Worm (Caenorhabditis elegans) whole organism, L4 larva: ENCODE data around the gene slc-25A18.2.
A peak's percentile ranks its signal among the peaks of the same experiment; 100 is the strongest.

Experiments used
- aha-1 ChIP-seq: fragments of 150-350 bp; peaks from one replicate; lab custom pipeline; 2014; ENCODE audit warnings: missing biosample characterization, missing genetic modification characterization
- aly-2 ChIP-seq: sonication (generic microtip); optimal IDR thresholded peaks from 2 replicates; lab custom pipeline; 2018; ENCODE audit warnings: missing biosample characterization, missing genetic modification characterization
- ceh-20 ChIP-seq: fragments of 200-800 bp; sonication (Bioruptor generic); IDR thresholded peaks from 2 replicates; pipeline ENCODE4 v1.3.6; 2022; ENCODE audit warnings: missing genetic modification reagents, missing genetic modification characterization, missing compliant biosample characterization
- ceh-28 ChIP-seq: fragments of 150-350 bp; optimal IDR thresholded peaks from 2 replicates; lab custom pipeline; 2014; ENCODE audit warnings: missing biosample characterization, missing genetic modification reagents, missing genetic modification characterization
- ceh-44 ChIP-seq: fragments of 200-800 bp; sonication (Bioruptor generic); IDR thresholded peaks from 2 replicates; pipeline ENCODE4 v1.3.6; 2022; ENCODE audit warnings: missing genetic modification reagents, missing genetic modification characterization, missing compliant biosample characterization
- ceh-82 ChIP-seq: sonication (generic microtip); optimal IDR thresholded peaks from 2 replicates; lab custom pipeline; 2017; ENCODE audit warnings: missing biosample characterization, missing genetic modification characterization
- daf-12 ChIP-seq: fragments of 150-350 bp; optimal IDR thresholded peaks from 2 replicates; lab custom pipeline; 2014; ENCODE audit warnings: missing biosample characterization, missing genetic modification reagents, missing genetic modification characterization
- daf-16 ChIP-seq, 3 experiments: sonication (generic microtip); optimal IDR thresholded peaks; 2 replicates each; lab custom pipeline; 2016 to 2017; ENCODE audit warnings: missing genetic modification characterization in 3 of 3, missing genetic modification reagents in 3 of 3, mild to moderate bottlenecking in 2 of 3, missing compliant biosample characterization in 2 of 3, missing biosample characterization in 1 of 3, moderate library complexity in 1 of 3
- dmd-8 ChIP-seq: fragments of 200-800 bp; sonication (Bioruptor generic); IDR thresholded peaks from 2 replicates; pipeline ENCODE4 v1.3.6; 2022; ENCODE audit warnings: missing genetic modification characterization, missing compliant biosample characterization
- dpl-1 ChIP-seq: fragments of 150-350 bp; optimal IDR thresholded peaks from 2 replicates; lab custom pipeline; 2014; ENCODE audit warnings: missing biosample characterization, missing genetic modification reagents, missing genetic modification characterization
- duxl-1 ChIP-seq: sonication (generic microtip); optimal IDR thresholded peaks from 2 replicates; lab custom pipeline; 2016; ENCODE audit warnings: mild to moderate bottlenecking, missing genetic modification characterization, moderate library complexity, missing compliant biosample characterization; ENCODE audit not compliant: poor library complexity
- egl-43 ChIP-seq: fragments of 200-800 bp; sonication (Bioruptor generic); IDR thresholded peaks from 2 replicates; pipeline ENCODE4 v1.3.6; 2022; ENCODE audit warnings: missing genetic modification reagents, missing genetic modification characterization, missing compliant biosample characterization
- fos-1 ChIP-seq: fragments of 150-350 bp; optimal IDR thresholded peaks from 2 replicates; lab custom pipeline; 2014; ENCODE audit warnings: missing biosample characterization, missing genetic modification characterization
- hif-1 ChIP-seq, 2 experiments: sonication (generic microtip); optimal IDR thresholded peaks; 2 replicates each; lab custom pipeline; 2016 to 2017; ENCODE audit warnings: missing compliant biosample characterization in 2 of 2, missing genetic modification characterization in 2 of 2, missing genetic modification reagents in 2 of 2, missing genotype in 2 of 2, mild to moderate bottlenecking in 1 of 2
- lin-15B ChIP-seq: fragments of 150-350 bp; sonication (generic microtip); optimal IDR thresholded peaks from 3 replicates; lab custom pipeline; 2014; ENCODE audit warnings: missing biosample characterization, missing genetic modification characterization
- lin-38 ChIP-seq: fragments of 200-800 bp; sonication (Bioruptor generic); IDR thresholded peaks from 2 replicates; pipeline ENCODE4 v1.3.6; 2022; ENCODE audit warnings: missing genetic modification reagents, missing genetic modification characterization, missing compliant biosample characterization
- madf-5 ChIP-seq, 2 experiments: fragments of 200-800 bp; sonication (Bioruptor generic); IDR thresholded peaks; 2 replicates each; pipeline ENCODE4 v1.3.6; 2022; ENCODE audit warnings: missing compliant biosample characterization in 2 of 2, missing genetic modification characterization in 2 of 2
- mdt-29 ChIP-seq: fragments of 200-800 bp; sonication (Bioruptor generic); IDR thresholded peaks from 2 replicates; pipeline ENCODE4 v1.3.6; 2022; ENCODE audit warnings: missing genetic modification reagents, missing genetic modification characterization, missing compliant biosample characterization
- mes-2 ChIP-seq: sonication (generic microtip); optimal IDR thresholded peaks from 2 replicates; lab custom pipeline; 2016; ENCODE audit warnings: missing genotype, mild to moderate bottlenecking, missing genetic modification characterization, missing compliant biosample characterization; ENCODE audit not compliant: poor library complexity, severe bottlenecking
- nhr-11 ChIP-seq: fragments of 150-350 bp; optimal IDR thresholded peaks from 2 replicates; lab custom pipeline; 2014; ENCODE audit warnings: missing biosample characterization, missing genetic modification characterization
- nhr-237 ChIP-seq: sonication (generic microtip); optimal IDR thresholded peaks from 2 replicates; lab custom pipeline; 2017; ENCODE audit warnings: missing biosample characterization, missing genetic modification characterization
- nhr-25 ChIP-seq: sonication (generic microtip); optimal IDR thresholded peaks from 2 replicates; lab custom pipeline; 2017; ENCODE audit warnings: missing genetic modification characterization, mild to moderate bottlenecking, missing compliant biosample characterization, antibody characterized with exemption, moderate library complexity, borderline replicate concordance; ENCODE audit not compliant: insufficient read depth
- nhr-48 ChIP-seq: sonication (generic microtip); optimal IDR thresholded peaks from 2 replicates; lab custom pipeline; 2016; ENCODE audit warnings: mild to moderate bottlenecking, missing genetic modification characterization, missing compliant biosample characterization
- nhr-6 ChIP-seq: fragments of 150-350 bp; optimal IDR thresholded peaks from 2 replicates; lab custom pipeline; 2014; ENCODE audit warnings: missing biosample characterization, missing genetic modification characterization
- nhr-76 ChIP-seq: fragments of 150-350 bp; optimal IDR thresholded peaks from 2 replicates; lab custom pipeline; 2014; ENCODE audit warnings: missing biosample characterization, missing genetic modification characterization
- rbr-2 ChIP-seq: sonication (generic microtip); optimal IDR thresholded peaks from 2 replicates; lab custom pipeline; 2016; ENCODE audit warnings: missing genotype, missing genetic modification characterization, missing compliant biosample characterization
- saeg-2 ChIP-seq: fragments of 200-800 bp; sonication (Bioruptor generic); IDR thresholded peaks from 2 replicates; pipeline ENCODE4 v1.3.6; 2022; ENCODE audit warnings: missing genetic modification reagents, missing genetic modification characterization, missing compliant biosample characterization
- skn-1 ChIP-seq: fragments of 150-350 bp; optimal IDR thresholded peaks from 2 replicates; lab custom pipeline; 2014; ENCODE audit warnings: missing biosample characterization, missing genetic modification characterization
- tag-97 ChIP-seq: fragments of 200-800 bp; sonication (Bioruptor generic); IDR thresholded peaks from 2 replicates; pipeline ENCODE4 v1.3.6; 2022; ENCODE audit warnings: missing genetic modification characterization, missing compliant biosample characterization
- unc-62 ChIP-seq, 3 experiments: fragments of 150-350 bp in 1 of 3; sonication (generic microtip); optimal IDR thresholded peaks in 2 of 3; peaks in 1 of 3; 1 replicate in 1 of 3; 2 replicates in 2 of 3; lab custom pipeline; 2014 to 2017; ENCODE audit warnings: missing biosample characterization in 3 of 3, missing genetic modification characterization in 3 of 3, missing genetic modification reagents in 3 of 3, missing genotype in 1 of 3
- vab-7 ChIP-seq: fragments of 200-800 bp; sonication (Bioruptor generic); IDR thresholded peaks from 2 replicates; pipeline ENCODE4 v1.3.6; 2022; ENCODE audit warnings: missing genetic modification reagents, missing genetic modification characterization, missing compliant biosample characterization
- zfp-2 ChIP-seq: sonication (generic microtip); optimal IDR thresholded peaks from 2 replicates; lab custom pipeline; 2016; ENCODE audit warnings: mild to moderate bottlenecking, missing genetic modification characterization, missing compliant biosample characterization
- ztf-7 ChIP-seq: fragments of 150-350 bp; optimal IDR thresholded peaks from 2 replicates; lab custom pipeline; 2014; ENCODE audit warnings: missing biosample characterization, missing genetic modification characterization

The slc-25A18.2 gene

ce11 chrIV:7474826-7475225 is at the start of gene slc-25A18.2:
Gene slc-25A18.2, plus strand, starts transcription at chrIV:7475041.
- peak in 1 of 2 experiments; percentile 68 for TF ChIP-seq unc-62 (GFP tag; optimal IDR thresholded peaks at IDR 0.05 in 1 of 2; lab: Kevin White, UChicago)
- TF ChIP-seq unc-62 (tag; optimal IDR thresholded peaks at IDR 0.05; lab: Kevin White, UChicago) = no peak
- no peak for TF ChIP-seq dpl-1 (GFP tag; lab: Kevin White, UChicago)

- peak; percentile 63 for TF ChIP-seq nhr-11 (tag; lab: Kevin White, UChicago)
- peak; percentile 40 for TF ChIP-seq aha-1 (tag; lab: Kevin White, UChicago)
- TF ChIP-seq daf-16 (GFP tag; optimal IDR thresholded peaks at IDR 0.05; lab: Kevin White, UChicago) = peak in 1 of 2 experiments; percentile 18
- TF ChIP-seq daf-16 (tag; optimal IDR thresholded peaks at IDR 0.05; lab: Kevin White, UChicago) = no peak
- no peak for TF ChIP-seq daf-12 (tag; lab: Kevin White, UChicago)
Observed at ce11 chrIV:7426055-7426454, 48.8 kb upstream of the slc-25A18.2 start.

ce11 chrIV:7428347-7428746 is 46.5 kb upstream of the slc-25A18.2 start:
- TF ChIP-seq nhr-25 (tag; lab: Kevin White, UChicago) (no peak), zfp-2 (tag; lab: Kevin White, UChicago) (no peak), mdt-29 (GFP tag; lab: Robert Waterston, UW) (no peak)

- TF ChIP-seq duxl-1 (tag; lab: Kevin White, UChicago) (no peak), skn-1 (no peak), nhr-48 (tag; lab: Kevin White, UChicago) (no peak), ceh-20 (GFP tag; lab: Robert Waterston, UW) (no peak), ceh-82 (tag; lab: Kevin White, UChicago) (no peak), dpl-1 (GFP tag; lab: Kevin White, UChicago) (no peak), nhr-6 (tag; lab: Kevin White, UChicago) (no peak), saeg-2 (no peak), dmd-8 (no peak), aly-2 (tag; lab: Kevin White, UChicago) (no peak)
Observed at ce11 chrIV:7428998-7429397, 45.8 kb upstream of the slc-25A18.2 start.

- no peak for TF ChIP-seq lin-15B (tag; lab: Kevin White, UChicago)
- no peak for TF ChIP-seq ceh-28
- TF ChIP-seq rbr-2 (tag; lab: Kevin White, UChicago) = no peak
- TF ChIP-seq ztf-7 (tag; lab: Kevin White, UChicago) = no peak
- TF ChIP-seq madf-5 (GFP tag; IDR thresholded peaks at IDR 0.05; lab: Robert Waterston, UW) = no peak
- no peak for TF ChIP-seq hif-1 (tag; optimal IDR thresholded peaks at IDR 0.05; lab: Kevin White, UChicago)
- no peak for TF ChIP-seq vab-7 (GFP tag; lab: Robert Waterston, UW)
- TF ChIP-seq ceh-44 = no peak
- no peak for TF ChIP-seq tag-97 (GFP tag; lab: Robert Waterston, UW)
- no peak for TF ChIP-seq mes-2 (tag; lab: Kevin White, UChicago)
- no peak for TF ChIP-seq daf-16 (GFP tag; optimal IDR thresholded peaks at IDR 0.05; lab: Kevin White, UChicago)
- TF ChIP-seq daf-16 (tag; optimal IDR thresholded peaks at IDR 0.05; lab: Kevin White, UChicago) = no peak
- TF ChIP-seq saeg-2 = no peak
- no peak for TF ChIP-seq nhr-76 (tag; lab: Kevin White, UChicago)
- no peak for TF ChIP-seq nhr-237 (tag; lab: Kevin White, UChicago)
Observed at ce11 chrIV:7433858-7434257, 41.0 kb upstream of the slc-25A18.2 start, which contains the start of gene B0496.11. Gene B0496.11, minus strand, starts transcription at chrIV:7433958.

- TF ChIP-seq fos-1 (tag; lab: Kevin White, UChicago) (no peak), lin-38 (GFP tag; lab: Robert Waterston, UW) (no peak), egl-43 (GFP tag; lab: Robert Waterston, UW) (no peak), unc-62 (GFP tag; optimal IDR thresholded peaks at IDR 0.05 in 1 of 2; lab: Kevin White, UChicago) (peak in 1 of 2 experiments; percentile 92), unc-62 (tag; optimal IDR thresholded peaks at IDR 0.05; lab: Kevin White, UChicago) (no peak), nhr-237 (tag; lab: Kevin White, UChicago) (no peak)
Observed at ce11 chrIV:7439377-7439776, 35.5 kb upstream of the slc-25A18.2 start.
